Worm (Caenorhabditis elegans): Measurements from ENCODE around the gene dmsr-8.

Gene dmsr-8

ce11 chrV:10516702-10517101, 2.5 kb upstream of the dmsr-8 start:
- TF ChIP-seq fkh-10 (GFP tag; optimal IDR thresholded peaks at IDR 0.05) (peak; percentile 53), nhr-11 (tag; optimal IDR thresholded peaks at IDR 0.05) (no peak), ztf-4 (tag; optimal IDR thresholded peaks at IDR 0.05) (no peak), ceh-9 (tag; optimal IDR thresholded peaks at IDR 0.05) (no peak), fkh-2 (tag; optimal IDR thresholded peaks at IDR 0.05) (no peak), fos-1 (tag; optimal IDR thresholded peaks at IDR 0.05) (no peak), lsy-12 (tag; optimal IDR thresholded peaks at IDR 0.05) (no peak), unc-62 (GFP tag; optimal IDR thresholded peaks at IDR 0.05) (no peak)

ce11 chrV:10508855-10509254, 5.3 kb downstream of the dmsr-8 start, which contains the start of gene C35A5.6:
C35A5.6 (plus strand) TSS chrV:10509137.
- TF ChIP-seq unc-62 (GFP tag; optimal IDR thresholded peaks at IDR 0.05) (no peak), nhr-67 (tag; optimal IDR thresholded peaks at IDR 0.05) (no peak), ceh-82 (tag; optimal IDR thresholded peaks at IDR 0.05) (no peak), nhr-25 (tag; optimal IDR thresholded peaks at IDR 0.05) (no peak), egl-5 (tag; optimal IDR thresholded peaks at IDR 0.05) (no peak), nhr-77 (tag; optimal IDR thresholded peaks at IDR 0.05) (no peak), nhr-12 (tag; optimal IDR thresholded peaks at IDR 0.05) (no peak), ama-1 (optimal IDR thresholded peaks at IDR 0.05) (no peak)

ce11 chrV:10505553-10505952, 8.6 kb downstream of the dmsr-8 start, which contains the start of gene C35A5.5:
C35A5.5 (plus strand) TSS chrV:10505853.
- no peak for TF ChIP-seq unc-39 (tag; optimal IDR thresholded peaks at IDR 0.05)
- no peak for TF ChIP-seq jun-1 (tag; optimal IDR thresholded peaks at IDR 0.05)
- TF ChIP-seq elt-1 (tag; optimal IDR thresholded peaks at IDR 0.05): no peak
- no peak for TF ChIP-seq ztf-11 (tag; optimal IDR thresholded peaks at IDR 0.05)
- TF ChIP-seq ztf-4 (tag; optimal IDR thresholded peaks at IDR 0.05): no peak
- no peak for TF ChIP-seq nhr-76 (tag; optimal IDR thresholded peaks at IDR 0.05)
- no peak for TF ChIP-seq nhr-237 (tag; optimal IDR thresholded peaks at IDR 0.05)
- TF ChIP-seq nhr-12 (tag; optimal IDR thresholded peaks at IDR 0.05): no peak

- TF ChIP-seq sea-2 (GFP tag; optimal IDR thresholded peaks at IDR 0.05): no peak
- TF ChIP-seq mdl-1 (tag; optimal IDR thresholded peaks at IDR 0.05): no peak
- no peak for TF ChIP-seq fkh-2 (tag; optimal IDR thresholded peaks at IDR 0.05)
- TF ChIP-seq fkh-10 (GFP tag; optimal IDR thresholded peaks at IDR 0.05): no peak
- no peak for TF ChIP-seq tbx-2 (tag; optimal IDR thresholded peaks at IDR 0.05)
- no peak for TF ChIP-seq nhr-25 (tag; optimal IDR thresholded peaks at IDR 0.05)
Measured at ce11 chrV:10503893-10504292, 10.3 kb downstream of the dmsr-8 start, which contains the start of gene C35A5.10. C35A5.10 (plus strand) TSS chrV:10504193.

ce11 chrV:10503011-10503410, 11.2 kb downstream of the dmsr-8 start, which contains the start of gene C35A5.11:
C35A5.11 (minus strand) TSS chrV:10503111.
- TF ChIP-seq ZK546.5 (tag; optimal IDR thresholded peaks at IDR 0.05) (no peak), nhr-23 (tag; optimal IDR thresholded peaks at IDR 0.05) (peak; percentile 45)

ce11 chrV:10501295-10501694, 12.9 kb downstream of the dmsr-8 start, which contains the start of gene C35A5.3:
C35A5.3 (minus strand) TSS chrV:10501395.
- TF ChIP-seq ZK546.5 (tag; optimal IDR thresholded peaks at IDR 0.05): no peak
- no peak for TF ChIP-seq nhr-67 (tag; optimal IDR thresholded peaks at IDR 0.05)
- no peak for TF ChIP-seq aly-2 (tag; optimal IDR thresholded peaks at IDR 0.05)
- no peak for TF ChIP-seq nhr-25 (tag; optimal IDR thresholded peaks at IDR 0.05)
- TF ChIP-seq fos-1 (tag; optimal IDR thresholded peaks at IDR 0.05): no peak
- TF ChIP-seq unc-39 (tag; optimal IDR thresholded peaks at IDR 0.05): no peak
- no peak for TF ChIP-seq elt-3 (tag; optimal IDR thresholded peaks at IDR 0.05)
- TF ChIP-seq nhr-237 (tag; optimal IDR thresholded peaks at IDR 0.05): no peak
- no peak for TF ChIP-seq lin-39 (tag; optimal IDR thresholded peaks at IDR 0.05)
- no peak for TF ChIP-seq mdl-1 (tag; optimal IDR thresholded peaks at IDR 0.05)
- no peak for TF ChIP-seq egl-5 (tag; optimal IDR thresholded peaks at IDR 0.05)
- TF ChIP-seq zag-1 (tag; optimal IDR thresholded peaks at IDR 0.05): no peak
- TF ChIP-seq fkh-10 (GFP tag; optimal IDR thresholded peaks at IDR 0.05): no peak
- no peak for TF ChIP-seq ztf-4 (tag; optimal IDR thresholded peaks at IDR 0.05)
- no peak for TF ChIP-seq nhr-77 (tag; optimal IDR thresholded peaks at IDR 0.05)
- TF ChIP-seq elt-2 (tag; optimal IDR thresholded peaks at IDR 0.05): no peak
- TF ChIP-seq sea-2 (GFP tag; optimal IDR thresholded peaks at IDR 0.05): no peak
- TF ChIP-seq ceh-9 (tag; optimal IDR thresholded peaks at IDR 0.05): no peak
- TF ChIP-seq snpc-4 (tag; optimal IDR thresholded peaks at IDR 0.05): no peak
